Worm (Caenorhabditis elegans) whole organism, L4/young adult: ENCODE data around the gene T28H11.8.
"Not testable (repeated sequence)": the region's sequence is repeated elsewhere in the genome, so short reads cannot be mapped to it uniquely, and the experiment has no call there.

Source experiments
- W03F9.2 ChIP-seq: fragments of 150-350 bp; optimal IDR thresholded peaks from 2 replicates; lab custom pipeline; 2014; ENCODE audit warnings: missing biosample characterization, missing genetic modification characterization
- him-1 ChIP-seq: sonication (generic microtip); optimal IDR thresholded peaks from 2 replicates; lab custom pipeline; 2016; ENCODE audit warnings: missing genotype, missing genetic modification reagents, missing genetic modification characterization, missing compliant biosample characterization

DNA sequence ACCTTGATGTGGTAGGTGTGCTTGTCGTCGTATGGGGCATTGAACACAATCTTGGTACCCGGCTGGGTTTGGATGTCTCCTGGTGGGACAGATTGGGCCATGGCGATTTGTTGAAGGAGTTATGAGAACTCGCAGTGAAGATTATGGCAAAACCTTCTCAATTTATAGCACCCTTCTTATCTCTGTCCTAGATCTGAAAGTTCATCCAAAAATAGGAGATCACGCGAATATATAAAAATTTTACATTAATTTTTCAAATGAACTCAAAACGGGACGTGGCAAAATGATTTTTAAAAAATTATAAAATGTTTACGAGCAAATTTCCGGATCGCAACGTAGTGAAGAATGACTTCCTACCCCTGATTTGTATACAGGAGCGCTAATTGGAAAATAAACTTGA lies 44.5 kb upstream of the T28H11.8 start, which contains the start of gene msp-53:
- not testable (repeated sequence) for TF ChIP-seq W03F9.2; him-1 (tag; lab: Kevin White, UChicago)
